Fruit fly (Drosophila melanogaster): ENCODE results near the gene CG11374.
A peak's percentile ranks its signal among the peaks of the same experiment; 100 is the strongest.

CG11374 gene

dm6 chr2L:72752-73435 lies 3.3 kb upstream of the CG11374 start (continued):
- TF ChIP-seq CG32264 (GFP tag; optimal IDR thresholded peaks at IDR 0.05) (no peak), woc (GFP tag; optimal IDR thresholded peaks at IDR 0.05) (no peak), Mio (GFP tag; optimal IDR thresholded peaks at IDR 0.05) (no peak), HLH106 (tag; optimal IDR thresholded peaks at IDR 0.05) (peak; percentile 5), usp (GFP tag; optimal IDR thresholded peaks at IDR 0.05) (no peak), Rel (GFP tag; optimal IDR thresholded peaks at IDR 0.05) (no peak), Rel (tag; optimal IDR thresholded peaks at IDR 0.05) (peak; percentile 89), GATAd (GFP tag; optimal IDR thresholded peaks at IDR 0.05) (no peak), dl (GFP tag; optimal IDR thresholded peaks at IDR 0.05; ENCODE audit: insufficient read depth in 1 of 2, partially characterized antibody in 2 of 2) (no peak), sv (GFP tag; optimal IDR thresholded peaks at IDR 0.05) (peak; percentile 45), br (GFP tag; optimal IDR thresholded peaks at IDR 0.05) (peak; percentile 3), Dfd (GFP tag; optimal IDR thresholded peaks at IDR 0.05) (no peak), Hr78 (GFP tag; optimal IDR thresholded peaks at IDR 0.05) (no peak), pan (optimal IDR thresholded peaks at IDR 0.05) (no peak), sage (GFP tag; optimal IDR thresholded peaks at IDR 0.05) (no peak), brk (GFP tag; optimal IDR thresholded peaks at IDR 0.05) (peak; percentile 65), dmrt93B (GFP tag; optimal IDR thresholded peaks at IDR 0.05) (no peak)

- TF ChIP-seq Dif (GFP tag; optimal IDR thresholded peaks at IDR 0.05; ENCODE audit: partially characterized antibody) (no peak), rgr (GFP tag; optimal IDR thresholded peaks at IDR 0.05) (no peak), CrebA (GFP tag; optimal IDR thresholded peaks at IDR 0.05; ENCODE audit: borderline replicate concordance) (no peak), GATAd (GFP tag; optimal IDR thresholded peaks at IDR 0.05) (no peak), Jra (GFP tag; optimal IDR thresholded peaks at IDR 0.05) (no peak), Vsx2 (GFP tag; optimal IDR thresholded peaks at IDR 0.05; ENCODE audit: partially characterized antibody) (no peak), h (GFP tag; optimal IDR thresholded peaks at IDR 0.05) (no peak), Dfd (GFP tag; optimal IDR thresholded peaks at IDR 0.05) (no peak), Rel (GFP tag; optimal IDR thresholded peaks at IDR 0.05) (peak; percentile 55), Rel (tag; optimal IDR thresholded peaks at IDR 0.05) (peak; percentile 81), brk (GFP tag; optimal IDR thresholded peaks at IDR 0.05) (no peak), Hnf4 (GFP tag; optimal IDR thresholded peaks at IDR 0.05) (peak; percentile 4), foxo (GFP tag; optimal IDR thresholded peaks at IDR 0.05) (no peak), dsf (GFP tag; optimal IDR thresholded peaks at IDR 0.05; ENCODE audit: borderline replicate concordance) (no peak), woc (GFP tag; optimal IDR thresholded peaks at IDR 0.05) (no peak), HLH106 (tag; optimal IDR thresholded peaks at IDR 0.05) (no peak)
Observed at dm6 chr2L:73760-74388, 2.3 kb upstream of the CG11374 start.

- TF ChIP-seq OdsH (GFP tag; optimal IDR thresholded peaks at IDR 0.05) (no peak), fru (GFP tag; optimal IDR thresholded peaks at IDR 0.05) (no peak), GATAd (GFP tag; optimal IDR thresholded peaks at IDR 0.05) (no peak), sv (GFP tag; optimal IDR thresholded peaks at IDR 0.05) (no peak), lola (GFP tag; optimal IDR thresholded peaks at IDR 0.05) (no peak), brk (GFP tag; optimal IDR thresholded peaks at IDR 0.05) (no peak), Jra (GFP tag; optimal IDR thresholded peaks at IDR 0.05) (no peak), CrebA (GFP tag; optimal IDR thresholded peaks at IDR 0.05; ENCODE audit: borderline replicate concordance) (no peak), usp (GFP tag; optimal IDR thresholded peaks at IDR 0.05) (no peak), Rel (GFP tag; optimal IDR thresholded peaks at IDR 0.05) (no peak), Rel (tag; optimal IDR thresholded peaks at IDR 0.05) (no peak), Abd-B (GFP tag; optimal IDR thresholded peaks at IDR 0.05) (no peak), ey (GFP tag; optimal IDR thresholded peaks at IDR 0.05) (no peak)
Observed at dm6 chr2L:78828-79227, 2.7 kb downstream of the CG11374 start.

- no peak for TF ChIP-seq Dfd (GFP tag; optimal IDR thresholded peaks at IDR 0.05)
- no peak for TF ChIP-seq sv (GFP tag; optimal IDR thresholded peaks at IDR 0.05)
- no peak for TF ChIP-seq N (GFP tag; optimal IDR thresholded peaks at IDR 0.05)
- TF ChIP-seq Rel (GFP tag; optimal IDR thresholded peaks at IDR 0.05): peak; percentile 36
- peak; percentile 20 for TF ChIP-seq Rel (tag; optimal IDR thresholded peaks at IDR 0.05)
- peak; percentile 74 for TF ChIP-seq brk (GFP tag; optimal IDR thresholded peaks at IDR 0.05)
- TF ChIP-seq psq (GFP tag; optimal IDR thresholded peaks at IDR 0.05): peak; percentile 24
- TF ChIP-seq HLH106 (tag; optimal IDR thresholded peaks at IDR 0.05): peak; percentile 5
- peak; percentile 70 for TF ChIP-seq Hnf4 (GFP tag; optimal IDR thresholded peaks at IDR 0.05)
- TF ChIP-seq Sp1 (GFP tag; optimal IDR thresholded peaks at IDR 0.05): peak; percentile 56
- TF ChIP-seq ey (GFP tag; optimal IDR thresholded peaks at IDR 0.05): peak; percentile 5
- TF ChIP-seq Myc (optimal IDR thresholded peaks at IDR 0.05): no peak
- TF ChIP-seq Jra (GFP tag; optimal IDR thresholded peaks at IDR 0.05): peak; percentile 10
- TF ChIP-seq Hr83 (GFP tag; optimal IDR thresholded peaks at IDR 0.05; ENCODE audit: poor library complexity, severe bottlenecking): peak; percentile 80
- TF ChIP-seq dsf (GFP tag; optimal IDR thresholded peaks at IDR 0.05; ENCODE audit: borderline replicate concordance): no peak
- TF ChIP-seq OdsH (GFP tag; optimal IDR thresholded peaks at IDR 0.05): peak; percentile 55
- peak in 1 of 2 experiments; percentile 38 for TF ChIP-seq foxo (GFP tag; optimal IDR thresholded peaks at IDR 0.05)
- no peak for TF ChIP-seq GATAd (GFP tag; optimal IDR thresholded peaks at IDR 0.05)
- peak; percentile 68 for TF ChIP-seq br (GFP tag; optimal IDR thresholded peaks at IDR 0.05)
- TF ChIP-seq CrebA (GFP tag; optimal IDR thresholded peaks at IDR 0.05; ENCODE audit: borderline replicate concordance): no peak
- TF ChIP-seq jim (GFP tag; optimal IDR thresholded peaks at IDR 0.05): no peak
- no peak for TF ChIP-seq Abd-B (GFP tag; optimal IDR thresholded peaks at IDR 0.05)
- TF ChIP-seq CG9705 (GFP tag; optimal IDR thresholded peaks at IDR 0.05): no peak
- TF ChIP-seq Hr78 (GFP tag; optimal IDR thresholded peaks at IDR 0.05): no peak
- TF ChIP-seq h (GFP tag; optimal IDR thresholded peaks at IDR 0.05): peak; percentile 80
- TF ChIP-seq rgr (GFP tag; optimal IDR thresholded peaks at IDR 0.05): peak; percentile 69
- peak; percentile 59 for TF ChIP-seq fru (GFP tag; optimal IDR thresholded peaks at IDR 0.05)
- no peak for TF ChIP-seq lola (GFP tag; optimal IDR thresholded peaks at IDR 0.05)
- TF ChIP-seq sage (GFP tag; optimal IDR thresholded peaks at IDR 0.05): peak; percentile 53
Observed at dm6 chr2L:81198-81597, 5.0 kb downstream of the CG11374 start.

All from whole organism, wandering third instar larva.